Worm (Caenorhabditis elegans): ENCODE results near the gene kbp-2.

The kbp-2 gene

ce11 chrIII:4899728-4900127 lies 4.0 kb downstream of the kbp-2 start:
- TF ChIP-seq R02D3.7 (tag; optimal IDR thresholded peaks at IDR 0.05) = peak; percentile 92
- TF ChIP-seq ceh-9 (tag; optimal IDR thresholded peaks at IDR 0.05) = no peak
- TF ChIP-seq aly-2 (tag; optimal IDR thresholded peaks at IDR 0.05) = no peak
- TF ChIP-seq ceh-16 (tag; optimal IDR thresholded peaks at IDR 0.05) = peak; percentile 76
- TF ChIP-seq elt-1 (tag; optimal IDR thresholded peaks at IDR 0.05) = peak; percentile 85
- TF ChIP-seq ztf-4 (tag; optimal IDR thresholded peaks at IDR 0.05) = peak; percentile 88
- TF ChIP-seq unc-39 (tag; optimal IDR thresholded peaks at IDR 0.05) = peak; percentile 33
- peak; percentile 98 for TF ChIP-seq jun-1 (tag; optimal IDR thresholded peaks at IDR 0.05)
- TF ChIP-seq ceh-28 (tag; optimal IDR thresholded peaks at IDR 0.05) = peak; percentile 95
- TF ChIP-seq elt-3 (tag; optimal IDR thresholded peaks at IDR 0.05) = peak in 2 of 3 experiments; percentile 25 to 95
- TF ChIP-seq nhr-237 (tag; optimal IDR thresholded peaks at IDR 0.05) = no peak
- peak; percentile 93 for TF ChIP-seq ceh-82 (tag; optimal IDR thresholded peaks at IDR 0.05)
- peak; percentile 96 for TF ChIP-seq lin-15B (tag; optimal IDR thresholded peaks at IDR 0.05)
- peak; percentile 99 for TF ChIP-seq pha-4 (tag; optimal IDR thresholded peaks at IDR 0.05)
- TF ChIP-seq nhr-43 (tag; optimal IDR thresholded peaks at IDR 0.05; ENCODE audit: poor library complexity, severe bottlenecking) = peak; percentile 98
- TF ChIP-seq egl-5 (tag; optimal IDR thresholded peaks at IDR 0.05) = peak; percentile 94
- TF ChIP-seq fkh-2 (tag; optimal IDR thresholded peaks at IDR 0.05) = no peak
- peak; percentile 97 for TF ChIP-seq elt-2 (tag; optimal IDR thresholded peaks at IDR 0.05)
- peak; percentile 99 for TF ChIP-seq nfya-1 (tag; optimal IDR thresholded peaks at IDR 0.05; ENCODE audit: insufficient read depth)
- peak; percentile 97 for TF ChIP-seq unc-62 (GFP tag; optimal IDR thresholded peaks at IDR 0.05)
- peak in 1 of 2 experiments; percentile 2 for TF ChIP-seq eor-1 (tag; optimal IDR thresholded peaks at IDR 0.05)
- peak; percentile 96 for TF ChIP-seq pqm-1 (tag; optimal IDR thresholded peaks at IDR 0.05)
- TF ChIP-seq sea-2 (GFP tag; optimal IDR thresholded peaks at IDR 0.05) = peak; percentile 87
- TF ChIP-seq nhr-25 (tag; optimal IDR thresholded peaks at IDR 0.05) = peak; percentile 100
- TF ChIP-seq mdl-1 (tag; optimal IDR thresholded peaks at IDR 0.05) = peak; percentile 97
- TF ChIP-seq nhr-12 (tag; optimal IDR thresholded peaks at IDR 0.05) = no peak
- peak; percentile 4 for TF ChIP-seq ztf-11 (tag; optimal IDR thresholded peaks at IDR 0.05)
- TF ChIP-seq tbx-2 (tag; optimal IDR thresholded peaks at IDR 0.05) = peak; percentile 97
- no peak for TF ChIP-seq nhr-28 (tag; optimal IDR thresholded peaks at IDR 0.05)
- TF ChIP-seq daf-12 (tag; optimal IDR thresholded peaks at IDR 0.05) = peak; percentile 90
- peak; percentile 84 for TF ChIP-seq zag-1 (tag; optimal IDR thresholded peaks at IDR 0.05)
- peak; percentile 97 for TF ChIP-seq hmg-11 (tag; optimal IDR thresholded peaks at IDR 0.05)
- peak; percentile 93 for TF ChIP-seq nhr-77 (tag; optimal IDR thresholded peaks at IDR 0.05)
- TF ChIP-seq egl-27 (tag; optimal IDR thresholded peaks at IDR 0.05) = peak; percentile 95
- peak; percentile 57 for TF ChIP-seq mml-1 (tag; optimal IDR thresholded peaks at IDR 0.05)
- peak; percentile 91 for TF ChIP-seq skn-1 (tag; optimal IDR thresholded peaks at IDR 0.05)
- TF ChIP-seq lin-39 (tag; optimal IDR thresholded peaks at IDR 0.05) = peak; percentile 99
- no peak for TF ChIP-seq nhr-67 (tag; optimal IDR thresholded peaks at IDR 0.05)
- TF ChIP-seq fos-1 (tag; optimal IDR thresholded peaks at IDR 0.05) = peak; percentile 97
- peak; percentile 95 for TF ChIP-seq nhr-11 (tag; optimal IDR thresholded peaks at IDR 0.05)
- TF ChIP-seq nhr-23 (tag; optimal IDR thresholded peaks at IDR 0.05) = peak; percentile 100
- TF ChIP-seq lsy-12 (tag; optimal IDR thresholded peaks at IDR 0.05) = peak; percentile 98
- peak; percentile 58 for TF ChIP-seq ZK546.5 (tag; optimal IDR thresholded peaks at IDR 0.05)
- TF ChIP-seq ama-1 (optimal IDR thresholded peaks at IDR 0.05) = peak; percentile 82
- TF ChIP-seq fkh-10 (GFP tag; optimal IDR thresholded peaks at IDR 0.05) = peak; percentile 99
- TF ChIP-seq snpc-4 (tag; optimal IDR thresholded peaks at IDR 0.05) = peak; percentile 92
- TF ChIP-seq nhr-76 (tag; optimal IDR thresholded peaks at IDR 0.05) = peak; percentile 75

All from whole organism, L3 larva.